Fruit fly (Drosophila melanogaster): Measurements from ENCODE around the gene CG15167.

Gene CG15167

dm6 chr2L:18708239-18708891 lies 31.8 kb upstream of the CG15167 start, which contains the start of the genes Faf2 and Grip71 (continued):
- TF ChIP-seq CG13894 (tag; optimal IDR thresholded peaks at IDR 0.05) (peak; percentile 80), CG11723 (GFP tag; optimal IDR thresholded peaks at IDR 0.05) (peak; percentile 75), NfI (GFP tag; optimal IDR thresholded peaks at IDR 0.05) (peak; percentile 92), crc (GFP tag; optimal IDR thresholded peaks at IDR 0.05) (peak; percentile 38), CG34422 (GFP tag; IDR thresholded peaks at IDR 0.05) (peak; percentile 97), Poxn (GFP tag; IDR thresholded peaks at IDR 0.05) (peak; percentile 84), her (GFP tag; optimal IDR thresholded peaks at IDR 0.05) (no peak), CG8290 (GFP tag; optimal IDR thresholded peaks at IDR 0.05) (peak; percentile 79), CG8290 (tag; optimal IDR thresholded peaks at IDR 0.05) (peak; percentile 15 to 72), nmo (GFP tag; optimal IDR thresholded peaks at IDR 0.05) (peak; percentile 97), CG30020 (tag; optimal IDR thresholded peaks at IDR 0.05) (peak; percentile 94), CG9215 (GFP tag; IDR thresholded peaks at IDR 0.05) (peak; percentile 92), hbn (GFP tag; IDR thresholded peaks at IDR 0.05; ENCODE audit: partially characterized antibody) (peak; percentile 32; the same call in 1 of the 2 replicates), HLH54F (GFP tag; optimal IDR thresholded peaks at IDR 0.05) (peak; percentile 91), ase (GFP tag; IDR thresholded peaks at IDR 0.05) (peak; percentile 95), Xrp1 (GFP tag; IDR thresholded peaks at IDR 0.05) (peak; percentile 94), Hr51 (GFP tag; optimal IDR thresholded peaks at IDR 0.05) (peak; percentile 79 to 86), tna (GFP tag; IDR thresholded peaks at IDR 0.05; ENCODE audit: partially characterized antibody) (no peak), Chrac-16 (GFP tag; optimal IDR thresholded peaks at IDR 0.05) (peak; percentile 94), CG11560 (tag; IDR thresholded peaks at IDR 0.05) (peak; percentile 85), onecut (GFP tag; IDR thresholded peaks at IDR 0.05) (peak; percentile 65), CG11696 (GFP tag; IDR thresholded peaks at IDR 0.05) (peak; percentile 76), Eip74EF (GFP tag; optimal IDR thresholded peaks at IDR 0.05) (peak; percentile 48 to 86), CG4854 (GFP tag; optimal IDR thresholded peaks at IDR 0.05) (peak; percentile 85), shn (GFP tag; optimal IDR thresholded peaks at IDR 0.05) (peak; percentile 78), CG15073 (GFP tag; optimal IDR thresholded peaks at IDR 0.05) (peak; percentile 99), ac (GFP tag; optimal IDR thresholded peaks at IDR 0.05) (peak; percentile 30), Hr39 (optimal IDR thresholded peaks at IDR 0.05) (no peak), tll (GFP tag; optimal IDR thresholded peaks at IDR 0.05) (peak in 1 of 2 experiments; percentile 22), corto (GFP tag; optimal IDR thresholded peaks at IDR 0.05) (peak; percentile 65), CG15601 (tag; optimal IDR thresholded peaks at IDR 0.05) (peak; percentile 84), CG9932 (GFP tag; IDR thresholded peaks at IDR 0.05) (peak; percentile 96), org-1 (GFP tag; optimal IDR thresholded peaks at IDR 0.05) (peak; percentile 71), Spps (tag; optimal IDR thresholded peaks at IDR 0.05) (peak; percentile 76), CG12942 (GFP tag; optimal IDR thresholded peaks at IDR 0.05) (peak; percentile 93), gce (GFP tag; IDR thresholded peaks at IDR 0.05) (peak; percentile 69; the same call in 1 of the 3 replicates), CG10543 (GFP tag; optimal IDR thresholded peaks at IDR 0.05) (peak; percentile 84), pros (GFP tag; optimal IDR thresholded peaks at IDR 0.05) (peak; percentile 7), Myb (GFP tag; optimal IDR thresholded peaks at IDR 0.05) (peak; percentile 66), tap (tag; optimal IDR thresholded peaks at IDR 0.05) (peak; percentile 81), br (optimal IDR thresholded peaks at IDR 0.05) (no peak), mirr (GFP tag; optimal IDR thresholded peaks at IDR 0.05) (peak; percentile 63), CG10462 (GFP tag; optimal IDR thresholded peaks at IDR 0.05) (peak; percentile 67), nerfin-1 (tag; optimal IDR thresholded peaks at IDR 0.05) (peak; percentile 82), CG17912 (GFP tag; optimal IDR thresholded peaks at IDR 0.05) (peak; percentile 62), dysf (GFP tag; IDR thresholded peaks at IDR 0.05) (peak; percentile 95), CG13287 (GFP tag; IDR thresholded peaks at IDR 0.05; ENCODE audit: partially characterized antibody) (peak; percentile 52), CG14860 (GFP tag; IDR thresholded peaks at IDR 0.05; ENCODE audit: partially characterized antibody) (no peak), CG14965 (GFP tag; optimal IDR thresholded peaks at IDR 0.05; ENCODE audit: borderline replicate concordance) (no peak), E2f1 (GFP tag; IDR thresholded peaks at IDR 0.05) (peak; percentile 93)
